Worm (Caenorhabditis elegans) whole organism, late embryonic: Measurements from ENCODE around the gene mup-4.

ENCODE experiments used
- C08G9.2 ChIP-seq: sonication (generic microtip); optimal IDR thresholded peaks from 2 replicates; lab custom pipeline; 2016; ENCODE audit warnings: mild to moderate bottlenecking, missing genetic modification characterization, moderate library complexity, missing compliant biosample characterization
- C38D4.7 ChIP-seq: fragments of 200-800 bp; sonication (Bioruptor generic); optimal IDR thresholded peaks from 2 replicates; lab custom pipeline; 2018; ENCODE audit warnings: mild to moderate bottlenecking, missing genetic modification characterization, moderate library complexity, missing compliant biosample characterization
- F13H6.1 ChIP-seq: sonication (generic microtip); optimal IDR thresholded peaks from 2 replicates; lab custom pipeline; 2016; ENCODE audit warnings: missing genetic modification characterization, missing compliant biosample characterization
- K09A11.1 ChIP-seq: sonication (generic microtip); optimal IDR thresholded peaks from 2 replicates; lab custom pipeline; 2017; ENCODE audit warnings: antibody characterized with exemption, mild to moderate bottlenecking, missing genetic modification characterization, missing compliant biosample characterization; ENCODE audit not compliant: insufficient read depth
- T23F11.4 ChIP-seq: fragments of 200-800 bp; sonication (Bioruptor generic); optimal IDR thresholded peaks from 2 replicates; lab custom pipeline; 2018; ENCODE audit warnings: mild to moderate bottlenecking, missing genetic modification characterization, missing compliant biosample characterization
- Y22D7AL.16 ChIP-seq: sonication (generic microtip); optimal IDR thresholded peaks from 2 replicates; lab custom pipeline; 2016; ENCODE audit warnings: missing genetic modification characterization, missing compliant biosample characterization
- ahr-1 ChIP-seq: sonication (generic microtip); optimal IDR thresholded peaks from 2 replicates; lab custom pipeline; 2016; ENCODE audit warnings: missing genetic modification characterization, missing compliant biosample characterization
- ama-1 ChIP-seq: fragments of 150-350 bp; optimal IDR thresholded peaks from 2 replicates; lab custom pipeline; 2014
- ceh-18 ChIP-seq: sonication (generic microtip); optimal IDR thresholded peaks from 2 replicates; lab custom pipeline; 2016; ENCODE audit warnings: missing genetic modification characterization, missing compliant biosample characterization
- ceh-19 ChIP-seq: fragments of 200-800 bp; sonication (Bioruptor generic); optimal IDR thresholded peaks from 2 replicates; lab custom pipeline; 2018; ENCODE audit warnings: mild to moderate bottlenecking, missing genetic modification characterization, missing compliant biosample characterization
- ceh-24 ChIP-seq: sonication (generic microtip); optimal IDR thresholded peaks from 2 replicates; lab custom pipeline; 2016; ENCODE audit warnings: mild to moderate bottlenecking, missing genetic modification characterization, missing compliant biosample characterization
- ceh-30 ChIP-seq: fragments of 150-350 bp; optimal IDR thresholded peaks from 2 replicates; lab custom pipeline; 2014; ENCODE audit warnings: missing biosample characterization, missing genetic modification characterization
- ceh-34 ChIP-seq: sonication (generic microtip); optimal IDR thresholded peaks from 2 replicates; lab custom pipeline; 2016; ENCODE audit warnings: mild to moderate bottlenecking, missing genetic modification characterization, missing compliant biosample characterization
- ceh-45 ChIP-seq: fragments of 200-800 bp; sonication (Bioruptor generic); IDR thresholded peaks from 2 replicates; pipeline ENCODE4 v1.3.6; 2022; ENCODE audit warnings: missing genetic modification reagents, missing genetic modification characterization, missing compliant biosample characterization
- che-1 ChIP-seq: sonication (generic microtip); optimal IDR thresholded peaks from 2 replicates; lab custom pipeline; 2016; ENCODE audit warnings: mild to moderate bottlenecking, missing genetic modification characterization, missing compliant biosample characterization
- elt-2 ChIP-seq: sonication (generic microtip); optimal IDR thresholded peaks from 2 replicates; lab custom pipeline; 2016; ENCODE audit warnings: missing genetic modification reagents, missing genetic modification characterization, missing compliant biosample characterization
- elt-4 ChIP-seq: sonication (generic microtip); optimal IDR thresholded peaks from 2 replicates; lab custom pipeline; 2016; ENCODE audit warnings: missing genetic modification characterization, missing compliant biosample characterization
- ets-4 ChIP-seq: sonication (generic microtip); optimal IDR thresholded peaks from 2 replicates; lab custom pipeline; 2016; ENCODE audit warnings: missing genetic modification characterization, missing compliant biosample characterization
- eyg-1 ChIP-seq: sonication (generic microtip); optimal IDR thresholded peaks from 2 replicates; lab custom pipeline; 2016; ENCODE audit warnings: missing genotype, missing genetic modification characterization, missing compliant biosample characterization
- hlh-13 ChIP-seq: fragments of 200-800 bp; sonication (Bioruptor generic); optimal IDR thresholded peaks from 2 replicates; lab custom pipeline; 2018; ENCODE audit warnings: mild to moderate bottlenecking, missing genetic modification characterization, missing compliant biosample characterization
- hlh-6 ChIP-seq: sonication (generic microtip); optimal IDR thresholded peaks from 2 replicates; lab custom pipeline; 2016; ENCODE audit warnings: missing genotype, missing genetic modification characterization, missing compliant biosample characterization
- hlh-8 ChIP-seq: sonication (generic microtip); optimal IDR thresholded peaks from 2 replicates; lab custom pipeline; 2016; ENCODE audit warnings: missing genotype, missing genetic modification characterization, missing compliant biosample characterization
- lim-6 ChIP-seq: sonication (generic microtip); optimal IDR thresholded peaks from 2 replicates; lab custom pipeline; 2016; ENCODE audit warnings: missing genetic modification characterization, missing compliant biosample characterization
- lin-11 ChIP-seq: fragments of 200-800 bp; sonication (Bioruptor generic); optimal IDR thresholded peaks from 2 replicates; lab custom pipeline; 2018; ENCODE audit warnings: mild to moderate bottlenecking, missing genetic modification characterization, missing compliant biosample characterization
- madf-2 ChIP-seq: sonication (generic microtip); optimal IDR thresholded peaks from 2 replicates; lab custom pipeline; 2017; ENCODE audit warnings: missing genetic modification characterization, missing compliant biosample characterization
- mec-3 ChIP-seq: sonication (generic microtip); optimal IDR thresholded peaks from 2 replicates; lab custom pipeline; 2016; ENCODE audit warnings: borderline replicate concordance, missing genetic modification characterization, missing compliant biosample characterization
- nhr-11 ChIP-seq: fragments of 150-350 bp; optimal IDR thresholded peaks from 2 replicates; lab custom pipeline; 2014; ENCODE audit warnings: missing biosample characterization, missing genetic modification characterization
- npax-4 ChIP-seq: sonication (generic microtip); optimal IDR thresholded peaks from 2 replicates; lab custom pipeline; 2016; ENCODE audit warnings: missing genetic modification characterization, missing compliant biosample characterization
- pag-3 ChIP-seq: sonication (generic microtip); optimal IDR thresholded peaks from 2 replicates; lab custom pipeline; 2016; ENCODE audit warnings: missing compliant biosample characterization, missing genetic modification characterization, borderline replicate concordance
- pha-2 ChIP-seq: sonication (generic microtip); optimal IDR thresholded peaks from 2 replicates; lab custom pipeline; 2017; ENCODE audit warnings: mild to moderate bottlenecking, missing genetic modification characterization, missing compliant biosample characterization
- pha-4 ChIP-seq: fragments of 150-350 bp; optimal IDR thresholded peaks from 2 replicates; lab custom pipeline; 2018; ENCODE audit warnings: missing biosample characterization, missing genetic modification reagents, missing genetic modification characterization
- pros-1 ChIP-seq: fragments of 150-350 bp; optimal IDR thresholded peaks from 2 replicates; lab custom pipeline; 2014; ENCODE audit warnings: missing biosample characterization, missing genetic modification reagents, missing genetic modification characterization
- ref-2 ChIP-seq: sonication (generic microtip); optimal IDR thresholded peaks from 2 replicates; lab custom pipeline; 2016; ENCODE audit warnings: missing genetic modification characterization, missing compliant biosample characterization
- sdc-2 ChIP-seq: sonication (generic microtip); optimal IDR thresholded peaks from 2 replicates; lab custom pipeline; 2016; ENCODE audit warnings: missing genotype, missing genetic modification characterization, missing compliant biosample characterization
- sox-4 ChIP-seq: sonication (generic microtip); optimal IDR thresholded peaks from 2 replicates; lab custom pipeline; 2017; ENCODE audit warnings: mild to moderate bottlenecking, missing genetic modification characterization, inconsistent platforms, missing compliant biosample characterization
- tbx-7 ChIP-seq: sonication (generic microtip); optimal IDR thresholded peaks from 2 replicates; lab custom pipeline; 2016; ENCODE audit warnings: missing genotype, missing genetic modification characterization, missing compliant biosample characterization
- unc-42 ChIP-seq: sonication (generic microtip); optimal IDR thresholded peaks from 2 replicates; lab custom pipeline; 2016; ENCODE audit warnings: missing genotype, missing genetic modification characterization, missing compliant biosample characterization
- unc-86 ChIP-seq: sonication (generic microtip); optimal IDR thresholded peaks from 2 replicates; lab custom pipeline; 2016; ENCODE audit warnings: missing genetic modification characterization, missing compliant biosample characterization
- ztf-16 ChIP-seq: sonication (generic microtip); optimal IDR thresholded peaks from 2 replicates; lab custom pipeline; 2017; ENCODE audit warnings: missing genetic modification characterization, missing compliant biosample characterization

mup-4 gene

ce11 chrIII:7463438-7464008 lies 25.4 kb downstream of the mup-4 start, which contains the start of gene H14A12.3:
Gene H14A12.3, plus strand, starts transcription at chrIII:7463797.
- TF ChIP-seq hlh-8 (tag; lab: Kevin White, UChicago), result no peak
- no peak for TF ChIP-seq hlh-13 (GFP tag; lab: Kevin White, UChicago)
- TF ChIP-seq ceh-19, result no peak
- no peak for TF ChIP-seq F13H6.1 (tag; lab: Kevin White, UChicago)
- no peak for TF ChIP-seq mec-3 (tag; lab: Kevin White, UChicago)
- no peak for TF ChIP-seq ahr-1 (tag; lab: Kevin White, UChicago)
- no peak for TF ChIP-seq Y22D7AL.16 (tag; lab: Kevin White, UChicago)
- no peak for TF ChIP-seq sdc-2 (tag; lab: Kevin White, UChicago)
- no peak for TF ChIP-seq K09A11.1
- TF ChIP-seq pros-1 (tag; lab: Kevin White, UChicago), result no peak
- TF ChIP-seq pag-3 (tag; lab: Kevin White, UChicago), result no peak
- TF ChIP-seq pha-2 (tag; lab: Kevin White, UChicago), result no peak
- TF ChIP-seq pha-4 (tag; lab: Kevin White, UChicago), result no peak
- no peak for TF ChIP-seq C08G9.2 (tag; lab: Kevin White, UChicago)
- no peak for TF ChIP-seq unc-42 (tag; lab: Kevin White, UChicago)
- TF ChIP-seq nhr-11 (tag; lab: Kevin White, UChicago), result no peak
- no peak for TF ChIP-seq ama-1 (lab: Kevin White, UChicago)
- no peak for TF ChIP-seq ceh-24 (tag; lab: Kevin White, UChicago)
- TF ChIP-seq, all 69 proteins: peak for 0

ce11 chrIII:7462295-7462694 lies 26.6 kb downstream of the mup-4 start, which contains the start of gene fipr-20:
Gene fipr-20, minus strand, starts transcription at chrIII:7462395.
- TF ChIP-seq ceh-30 (tag; lab: Kevin White, UChicago), result no peak
- TF ChIP-seq F13H6.1 (tag; lab: Kevin White, UChicago), result no peak
- no peak for TF ChIP-seq pha-2 (tag; lab: Kevin White, UChicago)
- TF ChIP-seq ref-2 (tag; lab: Kevin White, UChicago), result no peak
- TF ChIP-seq hlh-6 (tag; lab: Kevin White, UChicago), result no peak
- TF ChIP-seq unc-86 (tag; lab: Kevin White, UChicago), result no peak
- no peak for TF ChIP-seq tbx-7
- TF ChIP-seq lim-6 (tag; lab: Kevin White, UChicago), result no peak
- no peak for TF ChIP-seq C38D4.7 (GFP tag; lab: Kevin White, UChicago)
- TF ChIP-seq Y22D7AL.16 (tag; lab: Kevin White, UChicago), result no peak
- TF ChIP-seq che-1 (tag; lab: Kevin White, UChicago), result no peak
- no peak for TF ChIP-seq T23F11.4
- no peak for TF ChIP-seq ceh-45
- TF ChIP-seq ztf-16 (tag; lab: Kevin White, UChicago), result no peak
- TF ChIP-seq elt-2 (tag; lab: Kevin White, UChicago), result no peak
- no peak for TF ChIP-seq ets-4 (tag; lab: Kevin White, UChicago)
- no peak for TF ChIP-seq C08G9.2 (tag; lab: Kevin White, UChicago)
- TF ChIP-seq eyg-1 (tag; lab: Kevin White, UChicago), result no peak
- TF ChIP-seq madf-2 (tag; lab: Kevin White, UChicago), result no peak
- TF ChIP-seq lin-11 (tag; lab: Kevin White, UChicago), result no peak

- TF ChIP-seq hlh-13 (GFP tag; lab: Kevin White, UChicago), result no peak
- TF ChIP-seq elt-2 (tag; lab: Kevin White, UChicago), result no peak
- TF ChIP-seq sox-4 (tag; lab: Kevin White, UChicago), result no peak
- TF ChIP-seq npax-4 (tag; lab: Kevin White, UChicago), result no peak
- no peak for TF ChIP-seq ceh-34 (tag; lab: Kevin White, UChicago)
- no peak for TF ChIP-seq ceh-18
- TF ChIP-seq hlh-8 (tag; lab: Kevin White, UChicago), result peak; percentile 52
- TF ChIP-seq sdc-2 (tag; lab: Kevin White, UChicago), result no peak
- TF ChIP-seq elt-4 (tag; lab: Kevin White, UChicago), result no peak
- TF ChIP-seq, all 69 proteins: peak for 1
Measured at ce11 chrIII:7460018-7460417, 28.9 kb downstream of the mup-4 start, which contains the start of gene mls-1. Gene mls-1, plus strand, starts transcription at chrIII:7460341.
